Worm (Caenorhabditis elegans) whole organism, L1 larva: ENCODE results near the gene col-68.

Experiments
- aly-2 ChIP-seq: fragments of 150-350 bp; optimal IDR thresholded peaks from 2 replicates; lab custom pipeline; 2014; ENCODE audit warnings: missing biosample characterization, missing genetic modification characterization
- lin-13 ChIP-seq: fragments of 150-350 bp; optimal IDR thresholded peaks from 2 replicates; lab custom pipeline; 2014; ENCODE audit warnings: missing biosample characterization, missing genetic modification reagents, missing genetic modification characterization
- lir-3 ChIP-seq: sonication (generic microtip); optimal IDR thresholded peaks from 2 replicates; lab custom pipeline; 2016; ENCODE audit warnings: mild to moderate bottlenecking, missing genetic modification characterization, moderate library complexity, missing compliant biosample characterization; ENCODE audit not compliant: poor library complexity
- lsy-2 ChIP-seq, 2 experiments: fragments of 150-350 bp; optimal IDR thresholded peaks; 2 replicates each; lab custom pipeline; 2014; ENCODE audit warnings: missing biosample characterization in 2 of 2, missing genetic modification characterization in 2 of 2
- pqm-1 ChIP-seq: sonication (generic microtip); optimal IDR thresholded peaks from 3 replicates; lab custom pipeline; 2017; ENCODE audit warnings: missing biosample characterization, missing genetic modification characterization
- snpc-4 ChIP-seq: fragments of 150-350 bp; optimal IDR thresholded peaks from 2 replicates; lab custom pipeline; 2014; ENCODE audit warnings: missing biosample characterization, missing genetic modification characterization
- unc-62 ChIP-seq: fragments of 150-350 bp; optimal IDR thresholded peaks from 2 replicates; lab custom pipeline; 2014; ENCODE audit warnings: missing biosample characterization, missing genetic modification reagents, missing genetic modification characterization
- ztf-4 ChIP-seq: fragments of 150-350 bp; optimal IDR thresholded peaks from 2 replicates; lab custom pipeline; 2014; ENCODE audit warnings: missing biosample characterization, missing genetic modification characterization

DNA sequence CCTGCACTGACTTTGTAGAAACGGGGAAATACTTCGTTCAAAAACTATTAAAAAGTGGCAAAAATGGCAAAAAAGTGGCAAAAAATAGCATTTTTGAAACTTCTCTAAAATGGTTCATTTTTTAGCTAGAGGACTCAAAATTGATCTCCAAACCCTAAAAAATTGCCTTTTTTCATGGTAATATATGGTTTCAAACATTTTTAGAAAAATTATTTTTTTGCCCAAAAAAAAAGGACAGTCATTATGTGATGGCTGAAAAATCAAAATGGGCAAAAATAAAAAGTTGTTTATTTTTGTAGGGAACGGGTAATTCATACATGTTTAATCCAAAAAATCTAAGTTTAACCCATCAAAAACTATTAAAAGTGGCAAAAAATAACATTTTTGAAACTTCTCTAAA is 16.4 kb upstream of the col-68 start:
- TF ChIP-seq lsy-2 (tag; optimal IDR thresholded peaks at IDR 0.05; lab: Kevin White, UChicago): no peak
- TF ChIP-seq lin-13 (GFP tag; lab: Kevin White, UChicago): no peak
- no peak for TF ChIP-seq pqm-1 (tag; lab: Kevin White, UChicago)
- TF ChIP-seq ztf-4 (tag; lab: Kevin White, UChicago): no peak
- TF ChIP-seq lir-3: no peak
- no peak for TF ChIP-seq snpc-4
- no peak for TF ChIP-seq aly-2 (tag; lab: Kevin White, UChicago)
- no peak for TF ChIP-seq unc-62 (GFP tag; lab: Kevin White, UChicago)
